Worm (Caenorhabditis elegans) whole organism, L1 larva: Measurements from ENCODE around the gene bus-8B.

Experiments
- C04F5.9 ChIP-seq: sonication (generic microtip); optimal IDR thresholded peaks from 2 replicates; lab custom pipeline; 2016; ENCODE audit warnings: missing genetic modification characterization, missing compliant biosample characterization
- C16A3.4 ChIP-seq: fragments of 150-350 bp; optimal IDR thresholded peaks from 2 replicates; lab custom pipeline; 2014; ENCODE audit warnings: missing biosample characterization, missing genetic modification characterization
- C34B4.2 ChIP-seq: sonication (generic microtip); optimal IDR thresholded peaks from 2 replicates; lab custom pipeline; 2017; ENCODE audit warnings: mild to moderate bottlenecking, missing genetic modification characterization, missing compliant biosample characterization
- Y116A8C.19 ChIP-seq: sonication (generic microtip); optimal IDR thresholded peaks from 2 replicates; lab custom pipeline; 2016; ENCODE audit warnings: missing compliant biosample characterization, missing genetic modification characterization, borderline replicate concordance
- alr-1 ChIP-seq: fragments of 200-800 bp; sonication (Bioruptor generic); optimal IDR thresholded peaks from 2 replicates; lab custom pipeline; 2018; ENCODE audit warnings: borderline replicate concordance, mild to moderate bottlenecking, missing genetic modification characterization, missing compliant biosample characterization
- ama-1 ChIP-seq: fragments of 150-350 bp; optimal IDR thresholded peaks from 2 replicates; lab custom pipeline; 2014
- blmp-1 ChIP-seq: fragments of 150-350 bp; optimal IDR thresholded peaks from 2 replicates; lab custom pipeline; 2014; ENCODE audit warnings: missing biosample characterization, missing genetic modification characterization
- ceh-82 ChIP-seq, 3 experiments: fragments of 150-350 bp in 1 of 3; sonication (generic microtip) in 2 of 3; optimal IDR thresholded peaks; 2 replicates each; lab custom pipeline; 2014 to 2017; ENCODE audit warnings: missing biosample characterization in 3 of 3, missing genetic modification characterization in 3 of 3
- ceh-90 ChIP-seq: sonication (generic microtip); optimal IDR thresholded peaks from 2 replicates; lab custom pipeline; 2016; ENCODE audit warnings: missing genetic modification characterization, missing compliant biosample characterization
- ces-1 ChIP-seq: fragments of 150-350 bp; optimal IDR thresholded peaks from 2 replicates; lab custom pipeline; 2014; ENCODE audit warnings: missing biosample characterization, missing genetic modification reagents, missing genetic modification characterization
- dpl-1 ChIP-seq, 3 experiments: fragments of 150-350 bp in 2 of 3; sonication (generic microtip) in 1 of 3; optimal IDR thresholded peaks; 2 replicates each; lab custom pipeline; 2014 to 2017; ENCODE audit warnings: missing biosample characterization in 3 of 3, missing genetic modification characterization in 3 of 3, missing genetic modification reagents in 3 of 3
- efl-1 ChIP-seq, 4 experiments: fragments of 150-350 bp; optimal IDR thresholded peaks in 3 of 4; peaks in 1 of 4; 1 replicate in 1 of 4; 2 replicates in 3 of 4; lab custom pipeline; 2014; ENCODE audit warnings: missing biosample characterization in 2 of 4, missing genetic modification characterization in 2 of 4, missing genetic modification reagents in 2 of 4
- egl-27 ChIP-seq, 2 experiments: fragments of 150-350 bp in 1 of 2; sonication (generic microtip); optimal IDR thresholded peaks; 3 replicates each; lab custom pipeline; 2017 to 2018; ENCODE audit warnings: missing biosample characterization in 2 of 2, missing genetic modification characterization in 2 of 2, missing genetic modification reagents in 2 of 2
- elt-2 ChIP-seq: sonication (generic microtip); optimal IDR thresholded peaks from 2 replicates; lab custom pipeline; 2016; ENCODE audit warnings: missing genetic modification characterization, mild to moderate bottlenecking, inconsistent platforms, missing compliant biosample characterization, missing genetic modification reagents
- elt-3 ChIP-seq, 6 experiments: fragments of 150-350 bp in 1 of 6; sonication (generic microtip); optimal IDR thresholded peaks; 2 replicates each; lab custom pipeline; 2017 to 2018; ENCODE audit warnings: missing biosample characterization in 6 of 6, missing genetic modification characterization in 6 of 6, inconsistent platforms in 1 of 6
- fkh-8 ChIP-seq: sonication (generic microtip); optimal IDR thresholded peaks from 2 replicates; lab custom pipeline; 2016; ENCODE audit warnings: mild to moderate bottlenecking, missing genetic modification characterization, missing compliant biosample characterization
- grh-1 ChIP-seq: fragments of 200-800 bp; sonication (Bioruptor generic); IDR thresholded peaks from 2 replicates; pipeline ENCODE4 v1.3.6; 2022; ENCODE audit warnings: missing genetic modification reagents, missing genetic modification characterization, missing compliant biosample characterization
- hlh-4 ChIP-seq: sonication (generic microtip); optimal IDR thresholded peaks from 2 replicates; lab custom pipeline; 2016; ENCODE audit warnings: mild to moderate bottlenecking, missing genetic modification characterization, missing compliant biosample characterization
- irx-1 ChIP-seq: sonication (generic microtip); optimal IDR thresholded peaks from 2 replicates; lab custom pipeline; 2016; ENCODE audit warnings: missing genetic modification characterization, missing compliant biosample characterization
- isw-1 ChIP-seq: fragments of 200-800 bp; sonication (Bioruptor generic); IDR thresholded peaks from 2 replicates; pipeline ENCODE4 v1.3.6; 2022; ENCODE audit warnings: missing genetic modification characterization, missing compliant biosample characterization
- jun-1 ChIP-seq: fragments of 150-350 bp; optimal IDR thresholded peaks from 2 replicates; lab custom pipeline; 2014; ENCODE audit warnings: missing biosample characterization, missing genetic modification reagents, missing genetic modification characterization
- lin-13 ChIP-seq: fragments of 150-350 bp; optimal IDR thresholded peaks from 2 replicates; lab custom pipeline; 2014; ENCODE audit warnings: missing biosample characterization, missing genetic modification reagents, missing genetic modification characterization
- lin-14 ChIP-seq: fragments of 200-800 bp; sonication (Bioruptor generic); optimal IDR thresholded peaks from 2 replicates; lab custom pipeline; 2018; ENCODE audit warnings: mild to moderate bottlenecking, missing genetic modification characterization, moderate library complexity, missing compliant biosample characterization
- lin-35 ChIP-seq, 2 experiments: fragments of 150-350 bp; optimal IDR thresholded peaks; 2 replicates each; lab custom pipeline; 2014; ENCODE audit warnings: missing biosample characterization in 2 of 2, missing genetic modification characterization in 2 of 2, missing genetic modification reagents in 2 of 2
- lir-3 ChIP-seq: sonication (generic microtip); optimal IDR thresholded peaks from 2 replicates; lab custom pipeline; 2016; ENCODE audit warnings: mild to moderate bottlenecking, missing genetic modification characterization, moderate library complexity, missing compliant biosample characterization; ENCODE audit not compliant: poor library complexity
- lsy-2 ChIP-seq, 2 experiments: fragments of 150-350 bp; optimal IDR thresholded peaks; 2 replicates each; lab custom pipeline; 2014; ENCODE audit warnings: missing biosample characterization in 2 of 2, missing genetic modification characterization in 2 of 2
- mdl-1 ChIP-seq, 2 experiments: fragments of 150-350 bp; optimal IDR thresholded peaks; 2 replicates each; lab custom pipeline; 2014 to 2017; ENCODE audit warnings: missing biosample characterization in 2 of 2, missing genetic modification characterization in 2 of 2, inconsistent platforms in 1 of 2
- mef-2 ChIP-seq: fragments of 150-350 bp; optimal IDR thresholded peaks from 2 replicates; lab custom pipeline; 2014; ENCODE audit warnings: missing biosample characterization, missing genetic modification characterization
- nhr-12 ChIP-seq: sonication (generic microtip); optimal IDR thresholded peaks from 2 replicates; lab custom pipeline; 2017; ENCODE audit warnings: missing biosample characterization, missing genetic modification characterization
- nhr-19 ChIP-seq: fragments of 200-800 bp; sonication (Bioruptor generic); conservative IDR thresholded peaks from 2 replicates; pipeline ENCODE4 v1.3.6; 2022; ENCODE audit warnings: missing genetic modification characterization, missing compliant biosample characterization
- nhr-20 ChIP-seq: sonication (generic microtip); optimal IDR thresholded peaks from 2 replicates; lab custom pipeline; 2016; ENCODE audit warnings: mild to moderate bottlenecking, missing genetic modification characterization, missing compliant biosample characterization
- nhr-28 ChIP-seq: fragments of 150-350 bp; optimal IDR thresholded peaks from 2 replicates; lab custom pipeline; 2014; ENCODE audit warnings: missing biosample characterization, missing genetic modification characterization
- nhr-47 ChIP-seq: sonication (generic microtip); optimal IDR thresholded peaks from 2 replicates; lab custom pipeline; 2016; ENCODE audit warnings: mild to moderate bottlenecking, missing genetic modification characterization, moderate library complexity, missing compliant biosample characterization
- nhr-71 ChIP-seq: sonication (generic microtip); optimal IDR thresholded peaks from 2 replicates; lab custom pipeline; 2016; ENCODE audit warnings: mild to moderate bottlenecking, missing genetic modification characterization, moderate library complexity, missing compliant biosample characterization
- nhr-77 ChIP-seq: fragments of 150-350 bp; optimal IDR thresholded peaks from 2 replicates; lab custom pipeline; 2014; ENCODE audit warnings: missing biosample characterization, missing genetic modification characterization
- nhr-85 ChIP-seq: sonication (generic microtip); peaks from one replicate; lab custom pipeline; 2016; ENCODE audit warnings: missing genetic modification characterization, inconsistent platforms, missing compliant biosample characterization
- nhr-90 ChIP-seq: sonication (generic microtip); optimal IDR thresholded peaks from 2 replicates; lab custom pipeline; 2016; ENCODE audit warnings: mild to moderate bottlenecking, missing genetic modification characterization, missing compliant biosample characterization; ENCODE audit not compliant: poor library complexity
- pqm-1 ChIP-seq: sonication (generic microtip); optimal IDR thresholded peaks from 3 replicates; lab custom pipeline; 2017; ENCODE audit warnings: missing biosample characterization, missing genetic modification characterization
- snu-23 ChIP-seq: sonication (generic microtip); optimal IDR thresholded peaks from 2 replicates; lab custom pipeline; 2016; ENCODE audit warnings: missing genetic modification characterization, missing compliant biosample characterization
- sox-4 ChIP-seq: sonication (generic microtip); optimal IDR thresholded peaks from 2 replicates; lab custom pipeline; 2016; ENCODE audit warnings: missing genetic modification characterization, missing compliant biosample characterization
- sup-37 ChIP-seq: fragments of 200-800 bp; sonication (Bioruptor generic); optimal IDR thresholded peaks from 2 replicates; lab custom pipeline; 2018; ENCODE audit warnings: mild to moderate bottlenecking, missing genetic modification characterization, missing compliant biosample characterization
- tbx-2 ChIP-seq: sonication (generic microtip); optimal IDR thresholded peaks from 2 replicates; lab custom pipeline; 2016; ENCODE audit warnings: missing genetic modification characterization, missing compliant biosample characterization
- tlp-1 ChIP-seq: fragments of 150-350 bp; optimal IDR thresholded peaks from 2 replicates; lab custom pipeline; 2014; ENCODE audit warnings: missing biosample characterization, missing genetic modification characterization
- unc-86 ChIP-seq: sonication (generic microtip); optimal IDR thresholded peaks from 2 replicates; lab custom pipeline; 2016; ENCODE audit warnings: missing genetic modification characterization, missing compliant biosample characterization
- unc-98 ChIP-seq: fragments of 200-800 bp; sonication (Bioruptor generic); IDR thresholded peaks from 2 replicates; pipeline ENCODE4 v1.3.6; 2022; ENCODE audit warnings: missing genetic modification characterization, missing compliant biosample characterization
- zag-1 ChIP-seq: fragments of 150-350 bp; optimal IDR thresholded peaks from 2 replicates; lab custom pipeline; 2014; ENCODE audit warnings: missing biosample characterization, missing genetic modification characterization
- zip-4 ChIP-seq: fragments of 200-800 bp; sonication (Bioruptor generic); optimal IDR thresholded peaks from 2 replicates; lab custom pipeline; 2018; ENCODE audit warnings: mild to moderate bottlenecking, missing genetic modification characterization, moderate library complexity, missing compliant biosample characterization

bus-8B gene

DNA sequence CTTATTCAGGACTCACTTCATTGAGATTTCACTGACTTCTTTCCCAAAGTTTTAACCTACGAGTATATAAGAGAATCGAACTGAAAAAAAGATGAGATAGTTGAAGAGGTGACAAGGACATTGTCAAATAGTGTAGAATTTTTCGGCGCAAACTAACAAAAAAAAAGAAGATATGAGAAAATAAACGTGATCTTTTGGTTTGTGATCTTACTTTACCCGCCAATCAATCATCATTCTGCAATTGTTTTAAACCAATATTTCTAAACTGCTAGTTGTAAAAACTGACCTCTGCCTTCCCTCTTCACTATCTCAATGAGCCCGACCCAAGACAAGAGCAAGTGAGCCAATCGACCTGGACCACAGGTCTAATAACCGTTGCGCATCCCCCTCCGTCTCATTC is 27.0 kb upstream of the bus-8B start (continued):
- TF ChIP-seq pqm-1 (tag; lab: Kevin White, UChicago), result no peak
- TF ChIP-seq efl-1 (optimal IDR thresholded peaks at IDR 0.05; lab: Kevin White, UChicago), result no peak
- TF ChIP-seq efl-1 (GFP tag; optimal IDR thresholded peaks at IDR 0.05 in 1 of 2; lab: Kevin White, UChicago), result no peak
- no peak for TF ChIP-seq lsy-2 (tag; optimal IDR thresholded peaks at IDR 0.05; lab: Kevin White, UChicago)
- TF ChIP-seq C04F5.9 (tag; lab: Kevin White, UChicago), result no peak
- TF ChIP-seq elt-3 (tag; optimal IDR thresholded peaks at IDR 0.05; lab: Kevin White, UChicago), result no peak
- TF ChIP-seq tbx-2 (tag; lab: Kevin White, UChicago), result peak; percentile 1
- TF ChIP-seq ceh-90 (tag; lab: Kevin White, UChicago), result no peak
- TF ChIP-seq egl-27 (tag; optimal IDR thresholded peaks at IDR 0.05; lab: Kevin White, UChicago), result no peak
- no peak for TF ChIP-seq hlh-4 (tag; lab: Kevin White, UChicago)
- no peak for TF ChIP-seq isw-1 (GFP tag; lab: Robert Waterston, UW)
- no peak for TF ChIP-seq ama-1 (lab: Kevin White, UChicago)
- TF ChIP-seq unc-86, result no peak
- TF ChIP-seq Y116A8C.19 (tag; lab: Kevin White, UChicago), result no peak

DNA sequence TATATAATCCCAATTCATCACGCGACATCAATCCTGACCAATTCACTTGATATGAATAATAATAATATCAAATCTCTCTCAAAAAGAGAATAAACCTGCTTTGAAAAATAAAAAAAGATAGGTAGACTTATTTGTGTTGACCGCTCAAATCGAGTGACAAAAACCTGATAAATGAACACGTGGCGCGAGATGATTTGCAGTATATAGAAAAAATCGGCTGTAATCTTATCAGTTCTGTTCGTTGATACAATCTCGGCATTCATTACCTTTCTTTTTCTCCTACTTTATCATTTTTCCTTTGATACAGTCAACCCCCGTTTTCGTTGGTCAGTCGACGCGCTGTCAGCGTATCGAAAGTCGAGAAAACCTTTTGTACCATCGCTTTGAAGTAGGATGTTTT is 25.8 kb upstream of the bus-8B start:
- TF ChIP-seq lin-13 (GFP tag; lab: Kevin White, UChicago), result no peak
- TF ChIP-seq lin-14, result peak; percentile 75
- TF ChIP-seq nhr-71, result peak; percentile 71
- no peak for TF ChIP-seq jun-1 (tag; lab: Kevin White, UChicago)
- TF ChIP-seq nhr-90, result peak; percentile 61
- peak; percentile 63 to 99 (median 94) for TF ChIP-seq elt-3 (tag; optimal IDR thresholded peaks at IDR 0.05; lab: Kevin White, UChicago)
- TF ChIP-seq ceh-82 (tag; optimal IDR thresholded peaks at IDR 0.05; lab: Kevin White, UChicago), result no peak
- TF ChIP-seq nhr-20, result peak; percentile 76
- TF ChIP-seq nhr-47, result peak; percentile 12
- TF ChIP-seq lin-35 (GFP tag; optimal IDR thresholded peaks at IDR 0.05; lab: Kevin White, UChicago), result peak in 1 of 2 experiments; percentile 39
- peak in 1 of 2 experiments; percentile 71 for TF ChIP-seq mdl-1 (tag; optimal IDR thresholded peaks at IDR 0.05; lab: Kevin White, UChicago)
- TF ChIP-seq nhr-85 (tag; lab: Kevin White, UChicago), result peak; percentile 84
- peak; percentile 87 for TF ChIP-seq elt-2 (tag; lab: Kevin White, UChicago)
- TF ChIP-seq unc-98 (GFP tag; lab: Robert Waterston, UW), result no peak
- no peak for TF ChIP-seq sup-37 (GFP tag; lab: Kevin White, UChicago)
- no peak for TF ChIP-seq C16A3.4 (tag; lab: Kevin White, UChicago)
- no peak for TF ChIP-seq irx-1 (tag; lab: Kevin White, UChicago)
- TF ChIP-seq blmp-1 (tag; lab: Kevin White, UChicago), result peak; percentile 62
- no peak for TF ChIP-seq lir-3 (tag; lab: Kevin White, UChicago)
- TF ChIP-seq nhr-12 (tag; lab: Kevin White, UChicago), result no peak
- peak; percentile 61 for TF ChIP-seq grh-1 (GFP tag; lab: Robert Waterston, UW)
- TF ChIP-seq snu-23, result peak; percentile 47
- TF ChIP-seq fkh-8 (tag; lab: Kevin White, UChicago), result no peak

DNA sequence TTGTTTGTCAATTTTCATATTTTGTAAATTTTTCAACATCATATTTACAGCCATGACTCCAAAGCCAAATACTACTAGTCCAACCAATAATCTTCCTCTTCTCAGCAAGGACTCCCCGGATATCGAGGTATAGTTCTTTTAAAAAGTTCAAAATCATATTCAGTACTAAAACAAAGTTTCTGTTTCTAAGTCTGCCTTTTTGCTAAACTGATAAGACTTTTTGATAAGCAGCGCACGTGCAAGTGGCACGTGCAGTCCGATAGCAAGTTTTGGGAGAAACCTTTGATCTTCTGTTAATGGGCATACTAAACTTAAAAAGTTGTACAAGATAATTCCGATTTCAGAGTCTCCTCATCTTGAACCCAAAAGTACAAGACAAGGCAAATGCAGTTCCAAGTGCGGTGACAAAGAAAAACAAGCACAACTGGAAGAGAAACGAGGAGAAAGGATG is 25.3 kb upstream of the bus-8B start, which contains the start of gene dpyd-1:
Gene dpyd-1 (plus strand): TSS at position 51 of the 451 bp plus-strand sequence.
- TF ChIP-seq lsy-2 (tag; optimal IDR thresholded peaks at IDR 0.05; lab: Kevin White, UChicago), result no peak
- no peak for TF ChIP-seq alr-1
- TF ChIP-seq C34B4.2 (tag; lab: Kevin White, UChicago), result no peak
- no peak for TF ChIP-seq ama-1 (lab: Kevin White, UChicago)
- peak; percentile 35 for TF ChIP-seq nhr-71
- peak; percentile 73 to 98 (median 88) for TF ChIP-seq elt-3 (tag; optimal IDR thresholded peaks at IDR 0.05; lab: Kevin White, UChicago)
- TF ChIP-seq zag-1 (tag; lab: Kevin White, UChicago), result no peak
- TF ChIP-seq nhr-20, result peak; percentile 53
- no peak for TF ChIP-seq ces-1
- no peak for TF ChIP-seq sox-4 (tag; lab: Kevin White, UChicago)
- TF ChIP-seq grh-1 (GFP tag; lab: Robert Waterston, UW), result peak; percentile 44
- no peak for TF ChIP-seq nhr-77 (tag; lab: Kevin White, UChicago)
- TF ChIP-seq mef-2 (tag; lab: Kevin White, UChicago), result no peak
- peak in 1 of 2 experiments; percentile 93 for TF ChIP-seq mdl-1 (tag; optimal IDR thresholded peaks at IDR 0.05; lab: Kevin White, UChicago)
- TF ChIP-seq tlp-1, result no peak
- TF ChIP-seq nhr-90, result peak; percentile 24
- no peak for TF ChIP-seq nhr-28
- peak in 1 of 2 experiments; percentile 63 for TF ChIP-seq lin-35 (GFP tag; optimal IDR thresholded peaks at IDR 0.05; lab: Kevin White, UChicago)
- peak; percentile 34 for TF ChIP-seq nhr-19 (GFP tag; lab: Robert Waterston, UW)
- peak in 1 of 3 experiments; percentile 12 for TF ChIP-seq dpl-1 (GFP tag; optimal IDR thresholded peaks at IDR 0.05; lab: Kevin White, UChicago)
- TF ChIP-seq elt-2 (tag; lab: Kevin White, UChicago), result peak; percentile 94
- TF ChIP-seq nhr-85 (tag; lab: Kevin White, UChicago), result peak; percentile 68
- TF ChIP-seq lin-14, result peak; percentile 16
- peak; percentile 53 for TF ChIP-seq blmp-1 (tag; lab: Kevin White, UChicago)
- no peak for TF ChIP-seq zip-4 (GFP tag; lab: Kevin White, UChicago)
